Worm (Caenorhabditis elegans) whole organism, young adult: ENCODE measurements around the gene algn-12.

ENCODE experiments used
- B0336.3 ChIP-seq: fragments of 200-800 bp; sonication (Bioruptor generic); IDR thresholded peaks from 2 replicates; pipeline ENCODE4 v1.3.6; 2022; ENCODE audit warnings: missing genetic modification characterization, missing compliant biosample characterization
- C06A6.2 ChIP-seq: fragments of 200-800 bp; sonication (Bioruptor generic); conservative IDR thresholded peaks from 2 replicates; pipeline ENCODE4 v1.3.6; 2022; ENCODE audit warnings: missing genetic modification characterization, missing compliant biosample characterization
- D2030.7 ChIP-seq: fragments of 200-800 bp; sonication (Bioruptor generic); IDR thresholded peaks from 2 replicates; pipeline ENCODE4 v1.3.6; 2022; ENCODE audit warnings: missing genetic modification reagents, missing genetic modification characterization, missing compliant biosample characterization
- K11D2.4 ChIP-seq: fragments of 200-800 bp; sonication (Bioruptor generic); IDR thresholded peaks from 2 replicates; pipeline ENCODE4 v1.3.6; 2022; ENCODE audit warnings: missing genetic modification reagents, missing genetic modification characterization, missing compliant biosample characterization
- T07F8.4 ChIP-seq: sonication (generic microtip); optimal IDR thresholded peaks from 2 replicates; lab custom pipeline; 2016; ENCODE audit warnings: mild to moderate bottlenecking, missing genetic modification characterization, moderate library complexity, missing compliant biosample characterization
- Y53G8AR.9 ChIP-seq: fragments of 200-800 bp; sonication (Bioruptor generic); conservative IDR thresholded peaks from 2 replicates; pipeline ENCODE4 v1.3.6; 2022; ENCODE audit warnings: missing genetic modification reagents, missing genetic modification characterization, missing compliant biosample characterization
- Y95B8A.8 ChIP-seq: fragments of 200-800 bp; sonication (Bioruptor generic); IDR thresholded peaks from 2 replicates; pipeline ENCODE4 v1.3.6; 2022; ENCODE audit warnings: missing genetic modification reagents, missing genetic modification characterization, missing compliant biosample characterization
- aptf-2 ChIP-seq: fragments of 200-800 bp; sonication (Bioruptor generic); conservative IDR thresholded peaks from 2 replicates; pipeline ENCODE4 v1.3.6; 2022; ENCODE audit warnings: missing genetic modification reagents, missing genetic modification characterization, missing compliant biosample characterization
- aptf-3 ChIP-seq: fragments of 200-800 bp; sonication (Bioruptor generic); IDR thresholded peaks from 2 replicates; pipeline ENCODE4 v1.3.6; 2022; ENCODE audit warnings: missing genetic modification characterization, missing compliant biosample characterization
- attf-6 ChIP-seq: fragments of 200-800 bp; sonication (Bioruptor generic); IDR thresholded peaks from 2 replicates; pipeline ENCODE4 v1.3.6; 2022; ENCODE audit warnings: missing genetic modification reagents, missing genetic modification characterization, missing compliant biosample characterization
- cebp-1 ChIP-seq, 2 experiments: fragments of 200-800 bp in 1 of 2; sonication (Bioruptor generic) in 1 of 2; sonication (generic microtip) in 1 of 2; IDR thresholded peaks in 1 of 2; optimal IDR thresholded peaks in 1 of 2; 2 replicates each; pipeline versions ENCODE4 v1.3.6 to Lab custom; 2017 to 2022; ENCODE audit warnings: missing compliant biosample characterization in 2 of 2, missing genetic modification characterization in 2 of 2, mild to moderate bottlenecking in 1 of 2, missing genetic modification reagents in 1 of 2, moderate library complexity in 1 of 2
- ceh-40 ChIP-seq: fragments of 200-800 bp; sonication (Bioruptor generic); IDR thresholded peaks from 2 replicates; pipeline ENCODE4 v1.3.6; 2022; ENCODE audit warnings: missing genetic modification characterization, missing compliant biosample characterization
- ceh-79 ChIP-seq: sonication (generic microtip); optimal IDR thresholded peaks from 2 replicates; lab custom pipeline; 2017; ENCODE audit warnings: mild to moderate bottlenecking, missing genetic modification characterization, missing compliant biosample characterization
- die-1 ChIP-seq: sonication (generic microtip); optimal IDR thresholded peaks from 2 replicates; lab custom pipeline; 2016; ENCODE audit warnings: missing genotype, mild to moderate bottlenecking, missing genetic modification characterization, missing compliant biosample characterization
- egl-44 ChIP-seq: fragments of 200-800 bp; sonication (Bioruptor generic); IDR thresholded peaks from 2 replicates; pipeline ENCODE4 v1.3.6; 2022; ENCODE audit warnings: missing genetic modification reagents, missing genetic modification characterization, missing compliant biosample characterization
- gei-17 ChIP-seq: fragments of 200-800 bp; sonication (Bioruptor generic); optimal IDR thresholded peaks from 2 replicates; lab custom pipeline; 2018; ENCODE audit warnings: mild to moderate bottlenecking, missing genetic modification characterization, missing compliant biosample characterization
- hlh-12 ChIP-seq: sonication (generic microtip); optimal IDR thresholded peaks from 2 replicates; lab custom pipeline; 2016; ENCODE audit warnings: missing genetic modification characterization, missing compliant biosample characterization
- hrde-1 ChIP-seq: sonication (generic microtip); optimal IDR thresholded peaks from 2 replicates; lab custom pipeline; 2016; ENCODE audit warnings: missing genetic modification characterization, mild to moderate bottlenecking, missing compliant biosample characterization, moderate library complexity, missing genotype, missing genetic modification reagents, borderline replicate concordance
- let-526 ChIP-seq: fragments of 200-800 bp; sonication (Bioruptor generic); IDR thresholded peaks from 2 replicates; pipeline ENCODE4 v1.3.6; 2022; ENCODE audit warnings: missing genetic modification reagents, missing genetic modification characterization, missing compliant biosample characterization
- let-607 ChIP-seq, 2 experiments: fragments of 200-800 bp in 1 of 2; sonication (Bioruptor generic) in 1 of 2; sonication (generic microtip) in 1 of 2; optimal IDR thresholded peaks; 2 replicates each; lab custom pipeline; 2016 to 2018; ENCODE audit warnings: mild to moderate bottlenecking in 2 of 2, missing compliant biosample characterization in 2 of 2, missing genetic modification characterization in 2 of 2, moderate library complexity in 2 of 2, missing genotype in 1 of 2
- lin-35 ChIP-seq, 3 experiments: fragments of 150-350 bp in 2 of 3; sonication (generic microtip) in 1 of 3; optimal IDR thresholded peaks; 2 replicates each; lab custom pipeline; 2014 to 2018; ENCODE audit warnings: missing biosample characterization in 3 of 3, missing genetic modification characterization in 3 of 3, missing genetic modification reagents in 3 of 3
- lir-1 ChIP-seq: fragments of 200-800 bp; sonication (Bioruptor generic); conservative IDR thresholded peaks from 2 replicates; pipeline ENCODE4 v1.3.6; 2022; ENCODE audit warnings: missing genetic modification reagents, missing genetic modification characterization, missing compliant biosample characterization
- madf-6 ChIP-seq: fragments of 200-800 bp; sonication (Bioruptor generic); IDR thresholded peaks from 2 replicates; pipeline ENCODE4 v1.3.6; 2022; ENCODE audit warnings: missing genetic modification reagents, missing genetic modification characterization, missing compliant biosample characterization
- madf-8 ChIP-seq: fragments of 200-800 bp; sonication (Bioruptor generic); conservative IDR thresholded peaks from 2 replicates; pipeline ENCODE4 v1.3.6; 2022; ENCODE audit warnings: missing genetic modification reagents, missing genetic modification characterization, missing compliant biosample characterization
- mes-4 ChIP-seq: sonication (generic microtip); optimal IDR thresholded peaks from 2 replicates; lab custom pipeline; 2016; ENCODE audit warnings: missing genotype, missing genetic modification characterization, missing compliant biosample characterization
- nhr-179 ChIP-seq: sonication (generic microtip); optimal IDR thresholded peaks from 2 replicates; lab custom pipeline; 2016; ENCODE audit warnings: mild to moderate bottlenecking, missing genetic modification characterization, missing compliant biosample characterization
- nhr-27 ChIP-seq: fragments of 200-800 bp; sonication (Bioruptor generic); optimal IDR thresholded peaks from 2 replicates; lab custom pipeline; 2018; ENCODE audit warnings: mild to moderate bottlenecking, missing genetic modification characterization, moderate library complexity, missing compliant biosample characterization
- nhr-80 ChIP-seq: sonication (generic microtip); optimal IDR thresholded peaks from 2 replicates; lab custom pipeline; 2016; ENCODE audit warnings: missing genetic modification characterization, missing compliant biosample characterization
- pbrm-1 ChIP-seq: fragments of 200-800 bp; sonication (Bioruptor generic); IDR thresholded peaks from 2 replicates; pipeline ENCODE4 v1.3.6; 2022; ENCODE audit warnings: missing genetic modification reagents, missing genetic modification characterization, missing compliant biosample characterization
- pha-4 ChIP-seq: fragments of 150-350 bp; sonication (generic microtip); optimal IDR thresholded peaks from 2 replicates; lab custom pipeline; 2014; ENCODE audit warnings: missing biosample characterization, missing genetic modification reagents, missing genetic modification characterization
- rpc-1 ChIP-seq, 2 experiments: fragments of 150-350 bp in 1 of 2; sonication (generic microtip) in 1 of 2; optimal IDR thresholded peaks; 2 replicates each; lab custom pipeline; 2014 to 2018; ENCODE audit warnings: missing biosample characterization in 1 of 2, missing genetic modification characterization in 1 of 2, missing genetic modification reagents in 1 of 2, missing genotype in 1 of 2
- snpc-1.3 ChIP-seq: sonication (generic microtip); optimal IDR thresholded peaks from 2 replicates; lab custom pipeline; 2017; ENCODE audit warnings: missing genetic modification characterization, mild to moderate bottlenecking, missing compliant biosample characterization, antibody characterized with exemption, moderate library complexity, missing genotype, missing genetic modification reagents; ENCODE audit not compliant: insufficient read depth
- snpc-4 ChIP-seq, 5 experiments: fragments of 150-350 bp in 1 of 5; sonication (generic microtip) in 4 of 5; optimal IDR thresholded peaks; 2 replicates each; lab custom pipeline; 2014 to 2018; ENCODE audit warnings: missing genetic modification characterization in 5 of 5, missing biosample characterization in 3 of 5, antibody characterized with exemption in 2 of 5, mild to moderate bottlenecking in 2 of 5, missing compliant biosample characterization in 2 of 5, missing genotype in 2 of 5, moderate library complexity in 2 of 5, missing genetic modification reagents in 1 of 5
- sptf-2 ChIP-seq: fragments of 200-800 bp; sonication (Bioruptor generic); optimal IDR thresholded peaks from 2 replicates; lab custom pipeline; 2018; ENCODE audit warnings: mild to moderate bottlenecking, missing genetic modification characterization, missing compliant biosample characterization
- tbp1 ChIP-seq: fragments of 200-800 bp; sonication (Bioruptor generic); optimal IDR thresholded peaks from 2 replicates; lab custom pipeline; 2018; ENCODE audit warnings: mild to moderate bottlenecking, missing genetic modification characterization, missing compliant biosample characterization
- tbx-9 ChIP-seq: sonication (generic microtip); optimal IDR thresholded peaks from 2 replicates; lab custom pipeline; 2016; ENCODE audit warnings: borderline replicate concordance, missing genetic modification characterization, inconsistent platforms, missing compliant biosample characterization
- xnd-1 ChIP-seq: sonication (generic microtip); optimal IDR thresholded peaks from 2 replicates; lab custom pipeline; 2016; ENCODE audit warnings: missing genotype, missing genetic modification reagents, missing genetic modification characterization, missing compliant biosample characterization
- zim-3 ChIP-seq: sonication (generic microtip); optimal IDR thresholded peaks from 2 replicates; lab custom pipeline; 2017; ENCODE audit warnings: mild to moderate bottlenecking, missing genetic modification characterization, moderate library complexity, missing compliant biosample characterization
- ztf-18 ChIP-seq: sonication (generic microtip); optimal IDR thresholded peaks from 2 replicates; lab custom pipeline; 2016; ENCODE audit warnings: missing genotype, mild to moderate bottlenecking, missing genetic modification characterization, missing compliant biosample characterization
- ztf-26 ChIP-seq: sonication (generic microtip); optimal IDR thresholded peaks from 2 replicates; lab custom pipeline; 2017; ENCODE audit warnings: missing genetic modification characterization, missing compliant biosample characterization
- ztf-6 ChIP-seq: fragments of 200-800 bp; sonication (Bioruptor generic); IDR thresholded peaks from 2 replicates; pipeline ENCODE4 v1.3.6; 2022; ENCODE audit warnings: missing genetic modification reagents, missing genetic modification characterization, missing compliant biosample characterization

algn-12 gene

DNA sequence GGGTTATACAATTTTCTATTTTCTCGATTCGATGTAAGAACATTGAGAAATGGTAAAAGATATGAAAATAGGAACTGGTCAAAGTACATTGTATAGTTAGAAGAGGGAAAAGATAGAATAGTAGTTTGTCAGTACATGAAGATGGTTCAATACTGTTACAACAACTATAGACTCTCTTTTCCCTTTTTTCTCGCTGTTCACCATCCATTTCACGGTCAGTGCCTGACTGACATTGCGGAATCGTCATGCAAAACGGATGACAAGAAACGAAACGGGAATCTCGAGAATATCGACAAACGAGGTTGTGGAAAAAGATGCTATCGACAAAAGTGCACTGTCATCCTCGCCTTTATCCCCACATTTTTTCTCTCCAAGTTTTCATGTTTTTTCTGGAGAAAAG is 8.8 kb downstream of the algn-12 start:
- TF ChIP-seq nhr-179 (tag; lab: Kevin White, UChicago), result no peak
- no peak for TF ChIP-seq die-1 (tag; lab: Kevin White, UChicago)
- TF ChIP-seq tbx-9 (tag; lab: Kevin White, UChicago), result no peak
- no peak for TF ChIP-seq let-526

DNA sequence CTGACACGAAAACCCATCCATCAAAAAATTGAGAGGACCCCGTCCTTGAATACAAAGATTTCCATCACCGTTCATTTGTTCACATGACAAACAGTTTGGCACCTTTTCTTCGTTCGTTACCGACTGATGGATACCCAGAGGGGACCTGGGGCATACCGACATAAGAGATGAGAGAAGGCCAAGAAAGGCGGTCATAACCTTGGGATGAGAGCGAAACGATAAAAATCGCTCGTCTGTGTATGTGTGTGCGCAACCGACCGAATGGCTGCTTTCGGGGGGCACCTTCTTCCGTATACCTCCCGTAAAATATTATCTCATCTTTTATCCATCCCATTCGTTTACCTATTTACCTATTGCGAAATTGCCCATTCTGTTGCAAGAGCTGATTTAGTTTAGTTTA is 10.0 kb downstream of the algn-12 start:
- TF ChIP-seq ztf-18 (no peak), rpc-1 (optimal IDR thresholded peaks at IDR 0.05; lab: Kevin White, UChicago) (no peak), rpc-1 (tag; optimal IDR thresholded peaks at IDR 0.05; lab: Kevin White, UChicago) (no peak), attf-6 (GFP tag; lab: Robert Waterston, UW) (no peak), snpc-4 (GFP tag; optimal IDR thresholded peaks at IDR 0.05; lab: Kevin White, UChicago) (no peak), snpc-4 (tag; optimal IDR thresholded peaks at IDR 0.05; lab: Kevin White, UChicago) (no peak), B0336.3 (GFP tag; lab: Robert Waterston, UW) (no peak), tbp1 (GFP tag; lab: Kevin White, UChicago) (no peak), ceh-79 (tag; lab: Kevin White, UChicago) (no peak), die-1 (tag; lab: Kevin White, UChicago) (no peak)

DNA sequence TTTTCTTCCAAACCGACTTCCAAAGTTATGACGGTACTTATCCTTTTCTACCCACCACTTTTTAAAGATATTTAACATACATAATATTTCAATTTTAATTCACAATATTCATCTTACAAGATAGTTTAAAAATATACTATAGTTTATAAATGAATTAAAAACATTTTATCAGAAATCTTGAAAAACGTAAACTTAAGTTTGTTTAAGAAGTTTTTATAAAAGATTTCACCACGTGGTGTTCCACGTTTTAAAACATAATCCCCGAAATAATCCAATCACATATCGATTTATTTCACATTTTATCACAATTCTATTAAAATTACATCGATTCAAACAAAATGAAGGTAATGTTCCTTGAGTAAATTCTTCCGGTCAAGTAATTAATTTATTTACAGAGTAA is 11.8 kb downstream of the algn-12 start, which contains the start of gene ZC513.3:
Gene ZC513.3 (plus strand): TSS at position 301 of the 400 bp plus-strand sequence.
- TF ChIP-seq nhr-179 (tag; lab: Kevin White, UChicago) (no peak), tbp1 (GFP tag; lab: Kevin White, UChicago) (no peak), D2030.7 (GFP tag; lab: Robert Waterston, UW) (no peak), aptf-2 (GFP tag; lab: Robert Waterston, UW) (no peak), lin-35 (GFP tag; optimal IDR thresholded peaks at IDR 0.05; lab: Kevin White, UChicago) (no peak), ceh-40 (no peak), xnd-1 (no peak), sptf-2 (GFP tag; lab: Kevin White, UChicago) (no peak), Y95B8A.8 (no peak), gei-17 (GFP tag; lab: Kevin White, UChicago) (no peak), let-607 (tag; optimal IDR thresholded peaks at IDR 0.05; lab: Kevin White, UChicago) (no peak), ztf-26 (tag; lab: Kevin White, UChicago) (no peak), snpc-1.3 (tag; lab: Kevin White, UChicago) (no peak), lir-1 (GFP tag; lab: Robert Waterston, UW) (no peak), aptf-3 (no peak), ceh-79 (tag; lab: Kevin White, UChicago) (no peak), nhr-27 (tag; lab: Kevin White, UChicago) (no peak), madf-6 (GFP tag; lab: Robert Waterston, UW) (no peak), mes-4 (tag; lab: Kevin White, UChicago) (no peak), nhr-80 (tag; lab: Kevin White, UChicago) (no peak)

DNA sequence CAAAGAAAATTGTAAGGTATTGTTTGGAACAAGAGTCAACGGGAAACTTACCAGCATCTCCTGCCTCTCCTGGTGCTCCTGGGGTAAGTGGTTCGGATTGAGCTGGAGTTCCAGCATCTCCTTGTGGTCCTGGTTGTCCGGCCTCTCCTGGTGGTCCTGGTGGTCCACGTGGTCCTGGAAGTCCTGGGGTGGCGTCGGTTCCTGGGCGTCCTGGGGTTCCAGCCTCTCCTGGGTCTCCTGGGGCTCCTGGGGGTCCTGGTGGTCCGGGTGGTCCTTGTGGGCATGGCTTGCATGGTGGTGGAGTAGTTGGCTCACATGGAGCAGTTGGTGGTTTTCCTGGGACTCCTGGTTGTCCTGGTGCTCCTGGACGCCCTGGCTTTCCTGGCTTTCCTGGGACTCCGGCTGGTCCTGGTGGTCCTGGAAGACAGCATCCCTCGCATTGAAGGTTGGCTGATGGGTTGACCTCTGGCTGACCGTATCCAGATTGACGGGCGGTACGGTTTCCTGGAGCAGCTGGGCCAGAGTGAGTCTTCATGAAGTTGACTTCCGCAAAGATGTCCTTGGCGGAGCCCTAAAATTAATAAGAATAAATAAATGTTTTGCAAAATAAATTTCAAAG is 15.3 kb downstream of the algn-12 start:
- TF ChIP-seq madf-8 (no peak), egl-44 (GFP tag; lab: Robert Waterston, UW) (no peak), ztf-6 (GFP tag; lab: Robert Waterston, UW) (no peak), aptf-3 (no peak), pha-4 (tag; lab: Kevin White, UChicago) (no peak), hlh-12 (no peak), C06A6.2 (GFP tag; lab: Robert Waterston, UW) (no peak), rpc-1 (optimal IDR thresholded peaks at IDR 0.05; lab: Kevin White, UChicago) (no peak), rpc-1 (tag; optimal IDR thresholded peaks at IDR 0.05; lab: Kevin White, UChicago) (no peak), cebp-1 (GFP tag; IDR thresholded peaks at IDR 0.05; lab: Robert Waterston, UW) (no peak), cebp-1 (tag; optimal IDR thresholded peaks at IDR 0.05; lab: Kevin White, UChicago) (no peak), die-1 (tag; lab: Kevin White, UChicago) (no peak), zim-3 (tag; lab: Kevin White, UChicago) (no peak), K11D2.4 (GFP tag; lab: Robert Waterston, UW) (no peak), T07F8.4 (tag; lab: Kevin White, UChicago) (no peak), pbrm-1 (GFP tag; lab: Robert Waterston, UW) (no peak), hrde-1 (no peak), Y53G8AR.9 (GFP tag; lab: Robert Waterston, UW) (no peak)
